Worm (Caenorhabditis elegans) whole organism, mixed stage, embryonic: ENCODE data around the gene F55A4.13.

Source experiments
- flh-1 ChIP-seq: fragments of 200-800 bp; sonication (Bioruptor generic); optimal IDR thresholded peaks from 2 replicates; lab custom pipeline; 2018; ENCODE audit warnings: mild to moderate bottlenecking, missing genetic modification characterization, moderate library complexity, missing compliant biosample characterization
- mep-1 ChIP-seq: fragments of 150-350 bp; optimal IDR thresholded peaks from 2 replicates; lab custom pipeline; 2017; ENCODE audit warnings: missing biosample characterization, missing genetic modification reagents, missing genetic modification characterization, inconsistent platforms
- nhr-28 ChIP-seq: fragments of 150-350 bp; optimal IDR thresholded peaks from 2 replicates; lab custom pipeline; 2014; ENCODE audit warnings: missing biosample characterization, missing genetic modification characterization

ce11 chrX:1005026-1005425 is 12.3 kb downstream of the F55A4.13 start:
- no peak for TF ChIP-seq nhr-28 (tag; lab: Kevin White, UChicago)
- TF ChIP-seq mep-1 (tag; lab: Kevin White, UChicago) = no peak
- TF ChIP-seq flh-1 (GFP tag; lab: Kevin White, UChicago) = no peak
